Worm (Caenorhabditis elegans) whole organism, L2 larva: ENCODE measurements around the gene clec-228.

Source experiments
- mdl-1 ChIP-seq, 2 experiments: fragments of 150-350 bp in 1 of 2; sonication (generic microtip) in 1 of 2; optimal IDR thresholded peaks; 2 replicates each; lab custom pipeline; 2017; ENCODE audit warnings: missing biosample characterization in 2 of 2, missing genetic modification characterization in 2 of 2
- zag-1 ChIP-seq: fragments of 150-350 bp; optimal IDR thresholded peaks from 2 replicates; lab custom pipeline; 2014; ENCODE audit warnings: missing biosample characterization, missing genetic modification characterization

ce11 chrV:15332851-15333250 lies 6.4 kb downstream of the clec-228 start, which contains the start of gene srw-113:
- TF ChIP-seq zag-1 (tag; lab: Kevin White, UChicago) = no peak
- TF ChIP-seq mdl-1 (tag; optimal IDR thresholded peaks at IDR 0.05; lab: Kevin White, UChicago) = no peak
